Fruit fly (Drosophila melanogaster) whole organism, wandering third instar larva: Measurements from ENCODE around the gene CG5080.

Experiments used
- Abd-B ChIP-seq: fragments of >200 bp; optimal IDR thresholded peaks from 2 replicates; lab custom pipeline; 2017; ENCODE audit warnings: missing biosample characterization, missing genetic modification characterization
- CG32264 ChIP-seq: fragments of 200-800 bp; sonication (Bioruptor generic); optimal IDR thresholded peaks from 2 replicates; lab custom pipeline; 2016; ENCODE audit warnings: missing biosample characterization, missing genetic modification characterization
- CG9705 ChIP-seq: fragments of 200-800 bp; sonication (Bioruptor generic); optimal IDR thresholded peaks from 2 replicates; lab custom pipeline; 2018; ENCODE audit warnings: missing biosample characterization, mild to moderate bottlenecking, missing genetic modification characterization
- CrebA ChIP-seq: fragments of 200-800 bp; sonication (Bioruptor generic); optimal IDR thresholded peaks from 2 replicates; lab custom pipeline; 2016; ENCODE audit warnings: missing biosample characterization, mild to moderate bottlenecking, missing genetic modification characterization, borderline replicate concordance
- Dfd ChIP-seq: fragments of >200 bp; optimal IDR thresholded peaks from 2 replicates; lab custom pipeline; 2017; ENCODE audit warnings: missing biosample characterization, missing genetic modification characterization
- Dif ChIP-seq: fragments of 200-275, 200-300 bp; sonication (Bioruptor generic); optimal IDR thresholded peaks from 2 replicates; lab custom pipeline; 2018; ENCODE audit warnings: missing biosample characterization, missing genetic modification characterization; ENCODE audit not compliant: partially characterized antibody
- GATAd ChIP-seq: sonication (Bioruptor generic); optimal IDR thresholded peaks from 2 replicates; lab custom pipeline; 2016; ENCODE audit warnings: missing biosample characterization, missing genetic modification characterization
- HLH106 ChIP-seq: fragments of 200-800 bp; optimal IDR thresholded peaks from 3 replicates; lab custom pipeline; 2019; ENCODE audit warnings: missing biosample characterization, mild to moderate bottlenecking, missing genetic modification characterization, moderate library complexity
- Hnf4 ChIP-seq: fragments of 200-800 bp; sonication (Bioruptor generic); optimal IDR thresholded peaks from 2 replicates; lab custom pipeline; 2016; ENCODE audit warnings: missing biosample characterization, mild to moderate bottlenecking, missing genetic modification characterization
- Hr78 ChIP-seq: fragments of >200 bp; optimal IDR thresholded peaks from 2 replicates; lab custom pipeline; 2017; ENCODE audit warnings: missing biosample characterization, missing genetic modification characterization
- Hr83 ChIP-seq: fragments of 200-300 bp; sonication (Bioruptor generic); optimal IDR thresholded peaks from 2 replicates; lab custom pipeline; 2016; ENCODE audit warnings: missing biosample characterization, mild to moderate bottlenecking, missing genetic modification characterization, moderate library complexity; ENCODE audit not compliant: poor library complexity, severe bottlenecking
- Jra ChIP-seq: sonication (Bioruptor generic); optimal IDR thresholded peaks from 2 replicates; lab custom pipeline; 2016; ENCODE audit warnings: missing biosample characterization, missing genetic modification characterization
- Mio ChIP-seq: sonication (Bioruptor generic); optimal IDR thresholded peaks from 2 replicates; lab custom pipeline; 2016; ENCODE audit warnings: missing biosample characterization, missing genetic modification characterization
- Myc ChIP-seq: fragments of >200 bp; optimal IDR thresholded peaks from 2 replicates; lab custom pipeline; 2017
- N ChIP-seq: fragments of >200 bp; optimal IDR thresholded peaks from 2 replicates; lab custom pipeline; 2018; ENCODE audit warnings: missing biosample characterization, missing external identifiers, missing genetic modification characterization
- OdsH ChIP-seq: fragments of 200-800 bp; sonication (Bioruptor generic); optimal IDR thresholded peaks from 2 replicates; lab custom pipeline; 2016; ENCODE audit warnings: missing biosample characterization, mild to moderate bottlenecking, missing genetic modification characterization
- Rel ChIP-seq, 2 experiments: fragments of 200-800 bp; sonication (Bioruptor generic) in 1 of 2; optimal IDR thresholded peaks; 2 replicates in 1 of 2; 3 replicates in 1 of 2; lab custom pipeline; 2016 to 2019; ENCODE audit warnings: mild to moderate bottlenecking in 2 of 2, missing biosample characterization in 2 of 2, missing genetic modification characterization in 2 of 2, moderate library complexity in 1 of 2
- Sp1 ChIP-seq: fragments of 200-800 bp; sonication (Bioruptor generic); optimal IDR thresholded peaks from 3 replicates; lab custom pipeline; 2019; ENCODE audit warnings: missing biosample characterization, mild to moderate bottlenecking, missing genetic modification characterization, moderate library complexity
- Vsx2 ChIP-seq: fragments of 200-300, 225-300 bp; sonication (Bioruptor generic); optimal IDR thresholded peaks from 2 replicates; lab custom pipeline; 2018; ENCODE audit warnings: missing biosample characterization, missing genetic modification characterization; ENCODE audit not compliant: partially characterized antibody
- br ChIP-seq: fragments of 200-800 bp; sonication (Bioruptor generic); optimal IDR thresholded peaks from 2 replicates; lab custom pipeline; 2016; ENCODE audit warnings: missing biosample characterization, missing genetic modification characterization
- brk ChIP-seq: fragments of 200-800 bp; sonication (Bioruptor generic); optimal IDR thresholded peaks from 2 replicates; lab custom pipeline; 2016; ENCODE audit warnings: missing biosample characterization, mild to moderate bottlenecking, missing genetic modification characterization
- dl ChIP-seq, 2 experiments: fragments of 175-275, 200-275 bp in 1 of 2; fragments of 200-275 bp in 1 of 2; sonication (Bioruptor generic); optimal IDR thresholded peaks; lab custom pipeline; 2018; ENCODE audit warnings: mild to moderate bottlenecking in 2 of 2, missing biosample characterization in 2 of 2, missing genetic modification characterization in 2 of 2, moderate library complexity in 2 of 2; ENCODE audit not compliant: partially characterized antibody in 2 of 2, insufficient read depth in 1 of 2
- dmrt93B ChIP-seq: fragments of 200-800 bp; sonication (Bioruptor generic); optimal IDR thresholded peaks from 2 replicates; lab custom pipeline; 2018; ENCODE audit warnings: missing biosample characterization, mild to moderate bottlenecking, missing genetic modification characterization
- dsf ChIP-seq: sonication (Bioruptor generic); optimal IDR thresholded peaks from 2 replicates; lab custom pipeline; 2016; ENCODE audit warnings: missing biosample characterization, missing genetic modification characterization, borderline replicate concordance
- ey ChIP-seq: fragments of 200-800 bp; sonication (Bioruptor generic); optimal IDR thresholded peaks from 2 replicates; lab custom pipeline; 2016; ENCODE audit warnings: missing biosample characterization, missing genetic modification characterization
- foxo ChIP-seq, 2 experiments: fragments of 200-800 bp; sonication (Bioruptor generic); optimal IDR thresholded peaks; 2 replicates in 1 of 2; 3 replicates in 1 of 2; lab custom pipeline; 2016 to 2017; ENCODE audit warnings: missing biosample characterization in 2 of 2, missing genetic modification characterization in 2 of 2
- fru ChIP-seq: fragments of 200-800 bp; sonication (Bioruptor generic); optimal IDR thresholded peaks from 3 replicates; lab custom pipeline; 2016; ENCODE audit warnings: missing biosample characterization, mild to moderate bottlenecking, missing genetic modification characterization
- h ChIP-seq: fragments of 200-800 bp; sonication (Bioruptor generic); optimal IDR thresholded peaks from 3 replicates; lab custom pipeline; 2016; ENCODE audit warnings: missing biosample characterization, mild to moderate bottlenecking, missing genetic modification characterization
- jim ChIP-seq: fragments of 175-275, 200-325 bp; sonication (Bioruptor generic); optimal IDR thresholded peaks from 2 replicates; lab custom pipeline; 2016; ENCODE audit warnings: missing biosample characterization, mild to moderate bottlenecking, missing genetic modification characterization
- lola ChIP-seq: fragments of >200 bp; optimal IDR thresholded peaks from 2 replicates; lab custom pipeline; 2017; ENCODE audit warnings: missing biosample characterization, missing genetic modification characterization
- pan ChIP-seq: fragments of >200 bp; optimal IDR thresholded peaks from 2 replicates; lab custom pipeline; 2017
- psq ChIP-seq: fragments of 200-800 bp; sonication (Bioruptor generic); optimal IDR thresholded peaks from 3 replicates; lab custom pipeline; 2017; ENCODE audit warnings: missing biosample characterization, mild to moderate bottlenecking, missing genetic modification characterization, moderate library complexity
- rgr ChIP-seq: fragments of 200-800 bp; sonication (Bioruptor generic); optimal IDR thresholded peaks from 3 replicates; lab custom pipeline; 2016; ENCODE audit warnings: missing biosample characterization, mild to moderate bottlenecking, missing genetic modification characterization
- sage ChIP-seq: fragments of 200-800 bp; sonication (Bioruptor generic); optimal IDR thresholded peaks from 2 replicates; lab custom pipeline; 2016; ENCODE audit warnings: missing biosample characterization, mild to moderate bottlenecking, missing genetic modification characterization
- sv ChIP-seq: fragments of 200-800 bp; sonication (Bioruptor generic); optimal IDR thresholded peaks from 3 replicates; lab custom pipeline; 2016; ENCODE audit warnings: missing biosample characterization, missing genetic modification characterization
- tai ChIP-seq: sonication (Bioruptor generic); optimal IDR thresholded peaks from 2 replicates; lab custom pipeline; 2016; ENCODE audit warnings: missing biosample characterization, missing genetic modification characterization
- usp ChIP-seq: fragments of >200 bp; optimal IDR thresholded peaks from 2 replicates; lab custom pipeline; 2017; ENCODE audit warnings: missing biosample characterization, missing genetic modification characterization
- woc ChIP-seq: sonication (Bioruptor generic); optimal IDR thresholded peaks from 2 replicates; lab custom pipeline; 2016; ENCODE audit warnings: missing biosample characterization, mild to moderate bottlenecking, missing genetic modification characterization

CG5080 gene

DNA sequence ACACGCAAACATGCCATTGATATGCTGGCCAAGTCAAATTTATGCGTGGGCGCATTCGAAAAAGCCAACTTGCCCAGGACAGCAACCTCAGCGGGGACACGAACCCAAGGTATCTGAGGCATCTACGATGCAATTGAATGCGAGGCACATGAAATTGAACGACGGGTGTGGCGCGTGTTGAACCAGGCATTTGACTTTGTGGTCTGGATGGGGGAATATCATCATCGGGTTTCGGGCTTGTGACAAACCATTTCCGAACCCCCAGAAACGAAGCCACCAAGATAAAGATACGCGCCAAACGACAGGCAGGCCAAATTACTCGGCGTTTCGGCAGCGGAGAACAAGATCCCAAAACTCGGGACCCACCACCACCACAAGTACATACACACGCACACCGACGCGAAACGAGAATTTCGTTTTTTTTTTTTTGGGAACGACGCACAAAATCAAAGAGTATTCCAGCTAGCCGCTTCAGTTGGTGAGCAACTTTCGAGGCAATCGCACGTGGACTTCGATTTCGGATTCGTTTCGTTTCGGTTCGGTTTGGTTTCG, 20.9 kb downstream of the CG5080 start, which contains the start of gene MFS3:
Gene MFS3, plus strand, starts transcription at position 472 of the 552 bp plus-strand sequence.
- TF ChIP-seq brk (GFP tag; lab: Kevin White, UChicago) (peak; percentile 35), GATAd (no peak), CG32264 (no peak), tai (no peak), dmrt93B (GFP tag; lab: Kevin White, UChicago) (no peak), HLH106 (no peak), Sp1 (GFP tag; lab: Kevin White, UChicago) (peak; percentile 35), rgr (GFP tag; lab: Kevin White, UChicago) (peak; percentile 20), woc (GFP tag; lab: Kevin White, UChicago) (no peak), Dif (GFP tag; lab: Kevin White, UChicago) (peak; percentile 7), Rel (GFP tag; optimal IDR thresholded peaks at IDR 0.05; lab: Kevin White, UChicago) (peak; percentile 44), Rel (tag; optimal IDR thresholded peaks at IDR 0.05; lab: Kevin White, UChicago) (peak; percentile 32), N (GFP tag; lab: Kevin White, UChicago) (no peak), sv (GFP tag; lab: Kevin White, UChicago) (no peak), jim (GFP tag; lab: Kevin White, UChicago) (peak; percentile 79), Abd-B (no peak), dsf (no peak), usp (GFP tag; lab: Kevin White, UChicago) (no peak), Hnf4 (GFP tag; lab: Kevin White, UChicago) (peak; percentile 35), Myc (lab: Kevin White, UChicago) (peak; percentile 40), CG9705 (peak; percentile 27), Dfd (GFP tag; lab: Kevin White, UChicago) (no peak), OdsH (GFP tag; lab: Kevin White, UChicago) (no peak), ey (no peak), Mio (GFP tag; lab: Kevin White, UChicago) (no peak), dl (GFP tag; optimal IDR thresholded peaks at IDR 0.05; lab: Kevin White, UChicago; ENCODE audit: insufficient read depth in 1 of 2, partially characterized antibody in 2 of 2) (no peak), br (peak; percentile 47), Hr78 (GFP tag; lab: Kevin White, UChicago) (no peak), h (peak; percentile 42), fru (GFP tag; lab: Kevin White, UChicago) (peak; percentile 29), sage (GFP tag; lab: Kevin White, UChicago) (no peak), Jra (GFP tag; lab: Kevin White, UChicago) (peak; percentile 15), foxo (GFP tag; optimal IDR thresholded peaks at IDR 0.05; lab: Kevin White, UChicago) (peak in 1 of 2 experiments; percentile 36), psq (peak; percentile 22), lola (GFP tag; lab: Kevin White, UChicago) (no peak), Hr83 (no peak), Vsx2 (GFP tag; lab: Kevin White, UChicago) (peak; percentile 70), CrebA (GFP tag; lab: Kevin White, UChicago) (no peak), pan (no peak)

DNA sequence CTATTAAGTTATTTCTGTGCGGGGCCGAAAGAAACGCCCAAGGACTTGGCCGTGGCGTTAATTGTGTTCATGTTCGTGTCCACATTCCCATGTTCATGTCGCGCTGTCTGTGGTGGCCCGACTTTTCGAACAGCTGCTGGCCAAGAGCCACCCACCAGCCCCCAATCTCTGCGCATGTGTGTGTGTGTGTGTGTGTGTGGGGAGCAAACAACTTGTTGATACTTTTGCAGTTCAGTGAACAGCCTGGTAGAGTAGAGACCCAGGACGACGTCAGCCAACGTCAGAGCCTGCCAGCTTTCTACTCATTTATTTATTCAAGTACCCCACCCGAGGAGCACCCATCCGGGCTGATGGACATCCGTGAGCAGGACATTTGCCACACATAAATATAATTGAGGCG, 26.7 kb downstream of the CG5080 start:
- TF ChIP-seq sage (GFP tag; lab: Kevin White, UChicago) (no peak), brk (GFP tag; lab: Kevin White, UChicago) (no peak), sv (GFP tag; lab: Kevin White, UChicago) (no peak), Myc (lab: Kevin White, UChicago) (no peak), pan (no peak), Mio (GFP tag; lab: Kevin White, UChicago) (no peak), foxo (GFP tag; optimal IDR thresholded peaks at IDR 0.05; lab: Kevin White, UChicago) (no peak), lola (GFP tag; lab: Kevin White, UChicago) (no peak), dl (GFP tag; optimal IDR thresholded peaks at IDR 0.05; lab: Kevin White, UChicago; ENCODE audit: insufficient read depth in 1 of 2, partially characterized antibody in 2 of 2) (no peak), CG32264 (no peak), OdsH (GFP tag; lab: Kevin White, UChicago) (no peak), dmrt93B (GFP tag; lab: Kevin White, UChicago) (no peak), ey (no peak), Dif (GFP tag; lab: Kevin White, UChicago) (no peak), h (no peak), HLH106 (no peak)
